Worm (Caenorhabditis elegans) whole organism, early embryonic: Measurements from ENCODE around the gene Y82E9BR.8.

Experiments used
- B0310.2 ChIP-seq: sonication (generic microtip); optimal IDR thresholded peaks from 2 replicates; lab custom pipeline; 2016; ENCODE audit warnings: mild to moderate bottlenecking, missing genetic modification characterization, missing compliant biosample characterization
- F13C5.2 ChIP-seq: sonication (generic microtip); optimal IDR thresholded peaks from 2 replicates; lab custom pipeline; 2017; ENCODE audit warnings: mild to moderate bottlenecking, missing genetic modification characterization, inconsistent platforms, missing compliant biosample characterization
- aly-1 ChIP-seq: sonication (generic microtip); optimal IDR thresholded peaks from 2 replicates; lab custom pipeline; 2016; ENCODE audit warnings: missing genetic modification characterization, missing compliant biosample characterization
- ama-1 ChIP-seq: fragments of 150-350 bp; optimal IDR thresholded peaks from 2 replicates; lab custom pipeline; 2014
- ets-7 ChIP-seq: sonication (generic microtip); optimal IDR thresholded peaks from 2 replicates; lab custom pipeline; 2016; ENCODE audit warnings: missing genotype, missing genetic modification characterization, missing compliant biosample characterization
- scrt-1 ChIP-seq: fragments of 200-800 bp; sonication (Bioruptor generic); IDR thresholded peaks from 2 replicates; pipeline ENCODE4 v1.3.6; 2022; ENCODE audit warnings: missing genetic modification characterization, missing compliant biosample characterization

DNA sequence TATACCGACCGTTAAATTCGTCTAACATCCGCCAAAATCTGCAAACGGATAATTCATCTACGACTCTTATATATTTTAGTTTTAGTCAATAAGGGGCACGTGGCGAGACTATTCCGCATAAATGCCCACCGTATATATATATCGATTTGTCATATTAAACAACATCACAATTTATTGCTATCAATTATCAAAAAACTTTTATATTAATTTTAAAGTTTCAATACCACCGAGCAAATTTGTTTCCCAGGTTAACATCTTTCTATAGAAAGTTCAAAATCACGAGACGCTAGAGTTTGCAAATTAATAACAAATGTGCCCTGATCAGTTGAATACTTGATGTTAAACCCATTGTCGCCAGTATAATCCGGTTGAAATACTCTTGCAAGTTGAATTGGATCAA, 10.3 kb downstream of the Y82E9BR.8 start, which contains the start of gene Y82E9BL.5:
- no peak for TF ChIP-seq B0310.2 (tag; lab: Kevin White, UChicago)
- no peak for TF ChIP-seq F13C5.2 (tag; lab: Kevin White, UChicago)
- TF ChIP-seq ama-1: no peak
- TF ChIP-seq ets-7: no peak
- TF ChIP-seq aly-1 (tag; lab: Kevin White, UChicago): no peak
- TF ChIP-seq scrt-1 (GFP tag; lab: Robert Waterston, UW): no peak
